Worm (Caenorhabditis elegans) whole organism, early embryonic: ENCODE data around the gene srg-17.

Experiments used
- B0310.2 ChIP-seq: sonication (generic microtip); optimal IDR thresholded peaks from 2 replicates; lab custom pipeline; 2016; ENCODE audit warnings: mild to moderate bottlenecking, missing genetic modification characterization, missing compliant biosample characterization
- aly-1 ChIP-seq: sonication (generic microtip); optimal IDR thresholded peaks from 2 replicates; lab custom pipeline; 2016; ENCODE audit warnings: missing genetic modification characterization, missing compliant biosample characterization
- ama-1 ChIP-seq: fragments of 150-350 bp; optimal IDR thresholded peaks from 2 replicates; lab custom pipeline; 2014
- ceh-13 ChIP-seq: fragments of 200-800 bp; sonication (Bioruptor generic); optimal IDR thresholded peaks from 2 replicates; lab custom pipeline; 2018; ENCODE audit warnings: mild to moderate bottlenecking, missing genetic modification characterization, missing compliant biosample characterization
- ets-7 ChIP-seq: sonication (generic microtip); optimal IDR thresholded peaks from 2 replicates; lab custom pipeline; 2016; ENCODE audit warnings: missing genotype, missing genetic modification characterization, missing compliant biosample characterization
- flt-1 ChIP-seq: fragments of 200-800 bp; sonication (Bioruptor generic); IDR thresholded peaks from 2 replicates; pipeline ENCODE4 v1.3.6; 2022; ENCODE audit warnings: missing genetic modification characterization, missing compliant biosample characterization
- hmbx-1 ChIP-seq: sonication (generic microtip); optimal IDR thresholded peaks from 2 replicates; lab custom pipeline; 2016; ENCODE audit warnings: mild to moderate bottlenecking, missing genetic modification characterization, missing compliant biosample characterization
- pes-1 ChIP-seq: fragments of 200-800 bp; sonication (Bioruptor generic); IDR thresholded peaks from 2 replicates; pipeline ENCODE4 v1.3.6; 2022; ENCODE audit warnings: missing genetic modification reagents, missing genetic modification characterization, missing compliant biosample characterization
- scrt-1 ChIP-seq: fragments of 200-800 bp; sonication (Bioruptor generic); IDR thresholded peaks from 2 replicates; pipeline ENCODE4 v1.3.6; 2022; ENCODE audit warnings: missing genetic modification characterization, missing compliant biosample characterization
- sea-1 ChIP-seq: fragments of 200-800 bp; sonication (Bioruptor generic); conservative IDR thresholded peaks from 2 replicates; pipeline ENCODE4 v1.3.6; 2022; ENCODE audit warnings: missing genetic modification characterization, missing compliant biosample characterization
- tbx-11 ChIP-seq: fragments of 200-800 bp; sonication (Bioruptor generic); IDR thresholded peaks from 2 replicates; pipeline ENCODE4 v1.3.6; 2022; ENCODE audit warnings: missing genetic modification characterization, missing compliant biosample characterization
- tbx-37 ChIP-seq: fragments of 200-800 bp; sonication (Bioruptor generic); conservative IDR thresholded peaks from 2 replicates; pipeline ENCODE4 v1.3.6; 2022; ENCODE audit warnings: missing genetic modification reagents, missing genetic modification characterization, missing compliant biosample characterization
- tra-4 ChIP-seq: sonication (generic microtip); optimal IDR thresholded peaks from 2 replicates; lab custom pipeline; 2017; ENCODE audit warnings: missing genetic modification characterization, missing compliant biosample characterization

DNA sequence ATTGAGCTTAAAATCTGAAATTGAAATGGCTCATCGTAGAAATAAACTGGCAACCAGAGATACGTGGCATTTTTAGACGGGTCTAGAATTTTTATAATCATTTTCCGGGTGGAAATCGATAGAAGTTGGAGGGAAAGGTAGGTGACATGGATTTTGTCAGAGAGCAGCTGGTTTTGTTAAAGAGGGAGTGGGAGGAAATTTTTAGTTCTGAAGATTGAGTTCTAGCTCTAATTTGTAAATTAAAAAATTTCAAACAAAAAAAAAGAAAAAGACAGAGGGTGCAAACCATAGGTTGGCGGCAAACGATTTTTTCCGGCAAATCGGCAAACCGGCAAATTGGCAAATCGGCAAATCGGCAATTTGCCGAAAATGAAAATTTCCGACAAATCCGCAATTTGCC, 16.9 kb upstream of the srg-17 start, which contains the start of gene sre-32:
- no peak for TF ChIP-seq hmbx-1 (tag; lab: Kevin White, UChicago)
- TF ChIP-seq sea-1 (GFP tag; lab: Robert Waterston, UW) = no peak
- no peak for TF ChIP-seq flt-1 (GFP tag; lab: Robert Waterston, UW)
- TF ChIP-seq tra-4 (tag; lab: Kevin White, UChicago) = no peak
- TF ChIP-seq pes-1 (GFP tag; lab: Robert Waterston, UW) = no peak
- TF ChIP-seq aly-1 (tag; lab: Kevin White, UChicago) = no peak
- no peak for TF ChIP-seq ama-1
- no peak for TF ChIP-seq ceh-13 (GFP tag; lab: Kevin White, UChicago)
- TF ChIP-seq ets-7 (tag; lab: Kevin White, UChicago) = no peak
- TF ChIP-seq tbx-11 = no peak
- TF ChIP-seq scrt-1 = no peak
- TF ChIP-seq tbx-37 (GFP tag; lab: Robert Waterston, UW) = no peak
- no peak for TF ChIP-seq B0310.2 (tag; lab: Kevin White, UChicago)
